Worm (Caenorhabditis elegans) whole organism, mixed stage, embryonic: Measurements from ENCODE around the gene C02D5.2.

Experiments
- M03D4.4 ChIP-seq: sonication (generic microtip); optimal IDR thresholded peaks from 2 replicates; lab custom pipeline; 2017; ENCODE audit warnings: mild to moderate bottlenecking, missing genetic modification characterization, missing compliant biosample characterization
- bed-3 ChIP-seq: fragments of 200-800 bp; sonication (Bioruptor generic); optimal IDR thresholded peaks from 3 replicates; lab custom pipeline; 2018; ENCODE audit warnings: mild to moderate bottlenecking, missing genetic modification characterization, moderate library complexity, missing compliant biosample characterization
- ceh-39 ChIP-seq: fragments of 150-350 bp; optimal IDR thresholded peaks from 2 replicates; lab custom pipeline; 2014; ENCODE audit warnings: missing biosample characterization, missing genetic modification characterization
- ceh-43 ChIP-seq: fragments of 200-800 bp; sonication (Bioruptor generic); optimal IDR thresholded peaks from 2 replicates; lab custom pipeline; 2018; ENCODE audit warnings: mild to moderate bottlenecking, missing genetic modification characterization, moderate library complexity, missing compliant biosample characterization
- ceh-83 ChIP-seq: fragments of 200-800 bp; sonication (Bioruptor generic); optimal IDR thresholded peaks from 2 replicates; lab custom pipeline; 2018; ENCODE audit warnings: mild to moderate bottlenecking, missing genetic modification characterization, missing compliant biosample characterization
- ces-1 ChIP-seq: fragments of 150-350 bp; optimal IDR thresholded peaks from 2 replicates; lab custom pipeline; 2014; ENCODE audit warnings: missing biosample characterization, missing genetic modification reagents, missing genetic modification characterization
- drap-1 ChIP-seq: fragments of 200-800 bp; sonication (Bioruptor generic); optimal IDR thresholded peaks from 3 replicates; lab custom pipeline; 2018; ENCODE audit warnings: mild to moderate bottlenecking, missing genetic modification characterization, missing compliant biosample characterization
- elt-1 ChIP-seq: sonication (generic microtip); optimal IDR thresholded peaks from 2 replicates; lab custom pipeline; 2017; ENCODE audit warnings: missing genetic modification characterization, mild to moderate bottlenecking, missing compliant biosample characterization, antibody characterized with exemption, moderate library complexity, borderline replicate concordance; ENCODE audit not compliant: insufficient read depth
- elt-3 ChIP-seq: fragments of 150-350 bp; optimal IDR thresholded peaks from 2 replicates; lab custom pipeline; 2014; ENCODE audit warnings: missing biosample characterization, missing genetic modification characterization
- flh-1 ChIP-seq: fragments of 200-800 bp; sonication (Bioruptor generic); optimal IDR thresholded peaks from 2 replicates; lab custom pipeline; 2018; ENCODE audit warnings: mild to moderate bottlenecking, missing genetic modification characterization, moderate library complexity, missing compliant biosample characterization
- hlh-1 ChIP-seq: fragments of 150-350 bp; optimal IDR thresholded peaks from 2 replicates; lab custom pipeline; 2014; ENCODE audit warnings: missing biosample characterization, missing genetic modification reagents, missing genetic modification characterization
- lin-13 ChIP-seq: fragments of 150-350 bp; optimal IDR thresholded peaks from 2 replicates; lab custom pipeline; 2014; ENCODE audit warnings: missing biosample characterization, missing genetic modification characterization
- lin-32 ChIP-seq: fragments of 200-800 bp; sonication (Bioruptor generic); optimal IDR thresholded peaks from 2 replicates; lab custom pipeline; 2018; ENCODE audit warnings: mild to moderate bottlenecking, missing genetic modification characterization, missing compliant biosample characterization
- mab-5 ChIP-seq: fragments of 150-350 bp; optimal IDR thresholded peaks from 2 replicates; lab custom pipeline; 2014; ENCODE audit warnings: missing biosample characterization, missing genetic modification characterization
- mep-1 ChIP-seq: fragments of 150-350 bp; optimal IDR thresholded peaks from 2 replicates; lab custom pipeline; 2017; ENCODE audit warnings: missing biosample characterization, missing genetic modification reagents, missing genetic modification characterization, inconsistent platforms
- mls-2 ChIP-seq: sonication (generic microtip); optimal IDR thresholded peaks from 2 replicates; lab custom pipeline; 2016; ENCODE audit warnings: mild to moderate bottlenecking, missing genetic modification characterization, moderate library complexity, missing compliant biosample characterization
- nhr-2 ChIP-seq: fragments of 150-350 bp; optimal IDR thresholded peaks from 2 replicates; lab custom pipeline; 2014; ENCODE audit warnings: missing biosample characterization, missing genetic modification characterization
- nhr-237 ChIP-seq: fragments of 150-350 bp; optimal IDR thresholded peaks from 2 replicates; lab custom pipeline; 2014; ENCODE audit warnings: missing biosample characterization, missing genetic modification characterization
- nhr-28 ChIP-seq: fragments of 150-350 bp; optimal IDR thresholded peaks from 2 replicates; lab custom pipeline; 2014; ENCODE audit warnings: missing biosample characterization, missing genetic modification characterization
- nhr-76 ChIP-seq: sonication (generic microtip); optimal IDR thresholded peaks from 2 replicates; lab custom pipeline; 2017; ENCODE audit warnings: missing biosample characterization, missing genetic modification characterization
- pha-4 ChIP-seq: fragments of 150-350 bp; optimal IDR thresholded peaks from 2 replicates; lab custom pipeline; 2018; ENCODE audit warnings: missing biosample characterization, missing genetic modification reagents, missing genetic modification characterization
- sem-2 ChIP-seq: fragments of 200-800 bp; sonication (Bioruptor generic); optimal IDR thresholded peaks from 2 replicates; lab custom pipeline; 2018; ENCODE audit warnings: mild to moderate bottlenecking, missing genetic modification characterization, missing compliant biosample characterization
- snpc-4 ChIP-seq: fragments of 150-350 bp; optimal IDR thresholded peaks from 2 replicates; lab custom pipeline; 2014; ENCODE audit warnings: missing biosample characterization, missing genetic modification characterization
- sptf-1 ChIP-seq: sonication (generic microtip); optimal IDR thresholded peaks from 2 replicates; lab custom pipeline; 2017; ENCODE audit warnings: mild to moderate bottlenecking, missing genetic modification characterization, moderate library complexity, missing compliant biosample characterization
- tbx-8 ChIP-seq: fragments of 200-800 bp; sonication (Bioruptor generic); optimal IDR thresholded peaks from 2 replicates; lab custom pipeline; 2018; ENCODE audit warnings: mild to moderate bottlenecking, missing genetic modification characterization, moderate library complexity, missing compliant biosample characterization
- unc-120 ChIP-seq: sonication (generic microtip); optimal IDR thresholded peaks from 2 replicates; lab custom pipeline; 2017; ENCODE audit warnings: missing genetic modification characterization, missing compliant biosample characterization; ENCODE audit not compliant: poor library complexity, severe bottlenecking
- unc-39 ChIP-seq: fragments of 150-350 bp; optimal IDR thresholded peaks from 2 replicates; lab custom pipeline; 2014; ENCODE audit warnings: missing biosample characterization, missing genetic modification characterization
- unc-62 ChIP-seq: fragments of 150-350 bp; optimal IDR thresholded peaks from 2 replicates; lab custom pipeline; 2014; ENCODE audit warnings: missing biosample characterization, missing genetic modification reagents, missing genetic modification characterization
- zip-8 ChIP-seq: fragments of 150-350 bp; optimal IDR thresholded peaks from 2 replicates; lab custom pipeline; 2014; ENCODE audit warnings: missing biosample characterization, missing genetic modification characterization

C02D5.2 gene

DNA sequence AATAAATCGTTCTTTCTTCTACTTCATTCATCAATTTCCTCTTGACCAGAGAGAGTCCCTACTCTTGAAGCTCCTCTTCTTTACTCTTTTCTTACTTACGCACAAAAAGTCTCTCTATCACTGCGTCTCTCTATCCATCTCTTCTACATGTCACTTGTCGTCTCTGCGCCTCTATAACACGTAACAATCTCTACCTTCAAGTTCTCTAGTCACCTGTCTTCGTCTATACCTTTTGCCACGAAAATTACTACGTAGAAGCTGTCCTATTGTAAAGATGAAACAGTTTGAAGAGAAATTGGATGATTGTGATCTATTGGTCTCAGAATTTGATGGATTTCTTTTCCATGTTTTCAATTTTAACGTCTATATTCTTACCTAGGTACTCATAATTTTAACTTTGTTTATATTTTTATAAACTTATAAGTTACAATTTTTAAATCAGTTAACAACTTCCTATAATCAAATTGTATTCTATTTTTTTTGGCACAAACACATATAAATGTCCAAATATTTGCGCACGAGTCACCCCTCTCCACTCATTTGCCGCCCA is at the start of gene C02D5.2:
Gene C02D5.2 (plus strand): TSS at position 500 of the 550 bp plus-strand sequence.
- no peak for TF ChIP-seq sptf-1 (tag; lab: Kevin White, UChicago)
- TF ChIP-seq pha-4 (tag; lab: Kevin White, UChicago), result no peak
- TF ChIP-seq lin-13, result no peak
- peak; percentile 47 for TF ChIP-seq ces-1 (GFP tag; lab: Kevin White, UChicago)
- TF ChIP-seq unc-39 (tag; lab: Kevin White, UChicago), result no peak
- TF ChIP-seq hlh-1 (tag; lab: Kevin White, UChicago), result peak; percentile 98
- peak; percentile 97 for TF ChIP-seq unc-62 (GFP tag; lab: Kevin White, UChicago)
- peak; percentile 17 for TF ChIP-seq unc-120 (tag; lab: Kevin White, UChicago)
- peak; percentile 25 for TF ChIP-seq M03D4.4 (tag; lab: Kevin White, UChicago)
- TF ChIP-seq mep-1 (tag; lab: Kevin White, UChicago), result peak; percentile 12

DNA sequence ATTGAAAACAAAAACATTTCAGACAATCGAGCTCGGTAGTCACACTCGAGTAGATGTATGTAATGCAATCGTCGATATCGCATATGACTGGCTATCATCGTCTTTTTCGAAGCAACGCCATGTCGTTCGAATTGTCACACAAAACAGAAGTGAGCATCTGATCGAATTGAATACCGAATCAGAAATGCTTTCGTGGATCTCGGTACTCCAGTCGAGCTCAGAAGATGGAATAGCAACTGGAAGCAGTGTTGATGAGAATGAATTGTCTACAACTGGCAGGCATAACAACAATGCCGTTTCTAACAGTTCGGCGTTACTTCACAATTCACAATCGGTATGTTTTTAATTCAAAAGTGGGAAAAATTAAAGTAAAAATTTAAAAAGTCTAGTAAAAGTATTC is 47.9 kb upstream of the C02D5.2 start:
- TF ChIP-seq hlh-1 (tag; lab: Kevin White, UChicago) (no peak), ceh-43 (GFP tag; lab: Kevin White, UChicago) (no peak), zip-8 (tag; lab: Kevin White, UChicago) (no peak), nhr-237 (tag; lab: Kevin White, UChicago) (no peak), lin-13 (no peak), snpc-4 (tag; lab: Kevin White, UChicago) (no peak), sptf-1 (tag; lab: Kevin White, UChicago) (no peak), sem-2 (GFP tag; lab: Kevin White, UChicago) (no peak), unc-62 (GFP tag; lab: Kevin White, UChicago) (no peak), nhr-76 (no peak), flh-1 (GFP tag; lab: Kevin White, UChicago) (no peak), elt-3 (tag; lab: Kevin White, UChicago) (no peak), nhr-28 (tag; lab: Kevin White, UChicago) (no peak), drap-1 (GFP tag; lab: Kevin White, UChicago) (no peak), mls-2 (tag; lab: Kevin White, UChicago) (no peak)

ce11 chrIII:8509644-8510393 is 47.3 kb upstream of the C02D5.2 start:
- TF ChIP-seq mls-2 (tag; lab: Kevin White, UChicago) (peak; percentile 36), sptf-1 (tag; lab: Kevin White, UChicago) (no peak), lin-32 (GFP tag; lab: Kevin White, UChicago) (no peak), zip-8 (tag; lab: Kevin White, UChicago) (no peak), sem-2 (GFP tag; lab: Kevin White, UChicago) (no peak), bed-3 (no peak), mab-5 (no peak), nhr-2 (tag; lab: Kevin White, UChicago) (no peak), snpc-4 (tag; lab: Kevin White, UChicago) (no peak), M03D4.4 (tag; lab: Kevin White, UChicago) (no peak), tbx-8 (GFP tag; lab: Kevin White, UChicago) (no peak), pha-4 (tag; lab: Kevin White, UChicago) (no peak), ces-1 (GFP tag; lab: Kevin White, UChicago) (peak; percentile 95), ceh-39 (tag; lab: Kevin White, UChicago) (no peak), elt-1 (no peak), ceh-83 (no peak)
- TF ChIP-seq, all 35 proteins: peak for 2

- TF ChIP-seq ces-1 (GFP tag; lab: Kevin White, UChicago) (peak; percentile 82), flh-1 (GFP tag; lab: Kevin White, UChicago) (no peak)
Observed at ce11 chrIII:8511711-8512110, 45.4 kb upstream of the C02D5.2 start.
